Worm (Caenorhabditis elegans): Measurements from ENCODE around the gene pek-1.

Gene pek-1

ce11 chrX:11454231-11454630 is 39.5 kb upstream of the pek-1 start, which contains the start of gene F48C5.2:
TSS of gene F48C5.2 (minus strand) at chrX:11454331.
- no peak for TF ChIP-seq nhr-28 (tag; optimal IDR thresholded peaks at IDR 0.05)
- TF ChIP-seq tra-1 (GFP tag; IDR thresholded peaks at IDR 0.05): no peak
- TF ChIP-seq R02D3.7 (tag; optimal IDR thresholded peaks at IDR 0.05): no peak
- no peak for TF ChIP-seq tag-97 (GFP tag; IDR thresholded peaks at IDR 0.05)
- TF ChIP-seq nhr-102 (tag; optimal IDR thresholded peaks at IDR 0.05): no peak
- TF ChIP-seq unc-62 (GFP tag; optimal IDR thresholded peaks at IDR 0.05 in 1 of 2): no peak
- no peak for TF ChIP-seq unc-62 (tag; optimal IDR thresholded peaks at IDR 0.05)
- no peak for TF ChIP-seq F26F4.8 (GFP tag; conservative IDR thresholded peaks at IDR 0.05)
- TF ChIP-seq jun-1 (tag; optimal IDR thresholded peaks at IDR 0.05): no peak
- no peak for TF ChIP-seq duxl-1 (tag; optimal IDR thresholded peaks at IDR 0.05; ENCODE audit: poor library complexity)
- no peak for TF ChIP-seq dmd-6 (GFP tag; IDR thresholded peaks at IDR 0.05)
- TF ChIP-seq zfp-2 (tag; optimal IDR thresholded peaks at IDR 0.05): no peak
- TF ChIP-seq ceh-28 (tag; optimal IDR thresholded peaks at IDR 0.05): no peak
- no peak for TF ChIP-seq cey-2 (tag; optimal IDR thresholded peaks at IDR 0.05; ENCODE audit: borderline replicate concordance, insufficient read depth)
- no peak for TF ChIP-seq F49E8.2 (tag; optimal IDR thresholded peaks at IDR 0.05; ENCODE audit: borderline replicate concordance)
- no peak for TF ChIP-seq nhr-76 (tag; optimal IDR thresholded peaks at IDR 0.05)

- TF ChIP-seq F44E2.7 (GFP tag; IDR thresholded peaks at IDR 0.05) (no peak), lim-7 (GFP tag; IDR thresholded peaks at IDR 0.05) (no peak), aly-2 (tag; optimal IDR thresholded peaks at IDR 0.05) (no peak), unc-62 (GFP tag; optimal IDR thresholded peaks at IDR 0.05 in 1 of 2) (peak in 1 of 2 experiments; percentile 28), unc-62 (tag; optimal IDR thresholded peaks at IDR 0.05) (no peak), lin-1 (GFP tag; IDR thresholded peaks at IDR 0.05) (no peak)
Measured at ce11 chrX:11452316-11452715, 37.6 kb upstream of the pek-1 start.

ce11 chrX:11450261-11450660 is 35.6 kb upstream of the pek-1 start:
- TF ChIP-seq arid-1 (GFP tag; conservative IDR thresholded peaks at IDR 0.05): no peak
- no peak for TF ChIP-seq daf-19 (GFP tag; conservative IDR thresholded peaks at IDR 0.05)
- TF ChIP-seq lsy-2 (tag; optimal IDR thresholded peaks at IDR 0.05): no peak

ce11 chrX:11447695-11448094 is 33.0 kb upstream of the pek-1 start:
- TF ChIP-seq lim-7 (GFP tag; IDR thresholded peaks at IDR 0.05): no peak
- TF ChIP-seq ces-1 (GFP tag; optimal IDR thresholded peaks at IDR 0.05): no peak
- peak; percentile 43 for TF ChIP-seq nhr-48 (tag; optimal IDR thresholded peaks at IDR 0.05)
- no peak for TF ChIP-seq aly-2 (tag; optimal IDR thresholded peaks at IDR 0.05)
- TF ChIP-seq pha-4 (GFP tag; IDR thresholded peaks at IDR 0.05): no peak
- TF ChIP-seq pha-4 (tag; optimal IDR thresholded peaks at IDR 0.05): no peak
- peak; percentile 63 for TF ChIP-seq hlh-11 (tag; optimal IDR thresholded peaks at IDR 0.05)
- TF ChIP-seq mxl-2 (GFP tag; conservative IDR thresholded peaks at IDR 0.05): no peak
- TF ChIP-seq R02D3.7 (tag; optimal IDR thresholded peaks at IDR 0.05): no peak
- TF ChIP-seq nhr-28 (tag; optimal IDR thresholded peaks at IDR 0.05): peak; percentile 54
- TF ChIP-seq unc-130 (GFP tag; optimal IDR thresholded peaks at IDR 0.05): no peak
- peak; percentile 60; the same call in 1 of the 2 replicates for TF ChIP-seq php-3 (GFP tag; IDR thresholded peaks at IDR 0.05)
- no peak for TF ChIP-seq daf-19 (GFP tag; conservative IDR thresholded peaks at IDR 0.05)
- no peak for TF ChIP-seq Y48G9A.11 (GFP tag; IDR thresholded peaks at IDR 0.05)
- no peak for TF ChIP-seq lir-3 (tag; optimal IDR thresholded peaks at IDR 0.05)
- no peak for TF ChIP-seq mdt-29 (GFP tag; IDR thresholded peaks at IDR 0.05)
- no peak for TF ChIP-seq daf-16 (GFP tag; optimal IDR thresholded peaks at IDR 0.05)
- TF ChIP-seq daf-16 (tag; optimal IDR thresholded peaks at IDR 0.05): peak; percentile 70
- TF ChIP-seq Y5F2A.4 (GFP tag; optimal IDR thresholded peaks at IDR 0.05): no peak
- TF ChIP-seq pqm-1 (tag; optimal IDR thresholded peaks at IDR 0.05): peak; percentile 66
- TF ChIP-seq dmd-9 (GFP tag; IDR thresholded peaks at IDR 0.05): no peak
- peak; percentile 54 for TF ChIP-seq dve-1 (tag; optimal IDR thresholded peaks at IDR 0.05; ENCODE audit: insufficient read depth)
- TF ChIP-seq ceh-28 (tag; optimal IDR thresholded peaks at IDR 0.05): no peak
- TF ChIP-seq hlh-30 (tag; optimal IDR thresholded peaks at IDR 0.05; ENCODE audit: insufficient read depth): no peak
- peak; percentile 74 for TF ChIP-seq dmd-6 (GFP tag; IDR thresholded peaks at IDR 0.05)
- no peak for TF ChIP-seq ztf-11 (tag; optimal IDR thresholded peaks at IDR 0.05)
